Worm (Caenorhabditis elegans) whole organism, late embryonic: Measurements from ENCODE around the gene dot-1.4.

Experiments used
- C08G9.2 ChIP-seq: sonication (generic microtip); optimal IDR thresholded peaks from 2 replicates; lab custom pipeline; 2016; ENCODE audit warnings: mild to moderate bottlenecking, missing genetic modification characterization, moderate library complexity, missing compliant biosample characterization
- C38D4.7 ChIP-seq: fragments of 200-800 bp; sonication (Bioruptor generic); optimal IDR thresholded peaks from 2 replicates; lab custom pipeline; 2018; ENCODE audit warnings: mild to moderate bottlenecking, missing genetic modification characterization, moderate library complexity, missing compliant biosample characterization
- F13H6.1 ChIP-seq: sonication (generic microtip); optimal IDR thresholded peaks from 2 replicates; lab custom pipeline; 2016; ENCODE audit warnings: missing genetic modification characterization, missing compliant biosample characterization
- K02D7.2 ChIP-seq: sonication (generic microtip); optimal IDR thresholded peaks from 2 replicates; lab custom pipeline; 2017; ENCODE audit warnings: mild to moderate bottlenecking, missing genetic modification characterization, missing compliant biosample characterization
- K09A11.1 ChIP-seq: sonication (generic microtip); optimal IDR thresholded peaks from 2 replicates; lab custom pipeline; 2017; ENCODE audit warnings: antibody characterized with exemption, mild to moderate bottlenecking, missing genetic modification characterization, missing compliant biosample characterization; ENCODE audit not compliant: insufficient read depth
- Y22D7AL.16 ChIP-seq: sonication (generic microtip); optimal IDR thresholded peaks from 2 replicates; lab custom pipeline; 2016; ENCODE audit warnings: missing genetic modification characterization, missing compliant biosample characterization
- ceh-18 ChIP-seq: sonication (generic microtip); optimal IDR thresholded peaks from 2 replicates; lab custom pipeline; 2016; ENCODE audit warnings: missing genetic modification characterization, missing compliant biosample characterization
- ceh-2 ChIP-seq: sonication (generic microtip); optimal IDR thresholded peaks from 2 replicates; lab custom pipeline; 2016; ENCODE audit warnings: missing genotype, missing genetic modification characterization, missing compliant biosample characterization
- ceh-24 ChIP-seq: sonication (generic microtip); optimal IDR thresholded peaks from 2 replicates; lab custom pipeline; 2016; ENCODE audit warnings: mild to moderate bottlenecking, missing genetic modification characterization, missing compliant biosample characterization
- ceh-30 ChIP-seq: fragments of 150-350 bp; optimal IDR thresholded peaks from 2 replicates; lab custom pipeline; 2014; ENCODE audit warnings: missing biosample characterization, missing genetic modification characterization
- ceh-45 ChIP-seq: fragments of 200-800 bp; sonication (Bioruptor generic); IDR thresholded peaks from 2 replicates; pipeline ENCODE4 v1.3.6; 2022; ENCODE audit warnings: missing genetic modification reagents, missing genetic modification characterization, missing compliant biosample characterization
- ceh-6 ChIP-seq: fragments of 200-800 bp; sonication (Bioruptor generic); optimal IDR thresholded peaks from 2 replicates; lab custom pipeline; 2018; ENCODE audit warnings: mild to moderate bottlenecking, missing genetic modification characterization, missing compliant biosample characterization
- dve-1 ChIP-seq: sonication (generic microtip); optimal IDR thresholded peaks from 2 replicates; lab custom pipeline; 2017; ENCODE audit warnings: antibody characterized with exemption, mild to moderate bottlenecking, missing genetic modification characterization, missing compliant biosample characterization
- elt-2 ChIP-seq: sonication (generic microtip); optimal IDR thresholded peaks from 2 replicates; lab custom pipeline; 2016; ENCODE audit warnings: missing genetic modification reagents, missing genetic modification characterization, missing compliant biosample characterization
- elt-4 ChIP-seq: sonication (generic microtip); optimal IDR thresholded peaks from 2 replicates; lab custom pipeline; 2016; ENCODE audit warnings: missing genetic modification characterization, missing compliant biosample characterization
- eyg-1 ChIP-seq: sonication (generic microtip); optimal IDR thresholded peaks from 2 replicates; lab custom pipeline; 2016; ENCODE audit warnings: missing genotype, missing genetic modification characterization, missing compliant biosample characterization
- hlh-13 ChIP-seq: fragments of 200-800 bp; sonication (Bioruptor generic); optimal IDR thresholded peaks from 2 replicates; lab custom pipeline; 2018; ENCODE audit warnings: mild to moderate bottlenecking, missing genetic modification characterization, missing compliant biosample characterization
- hlh-15 ChIP-seq: sonication (generic microtip); optimal IDR thresholded peaks from 2 replicates; lab custom pipeline; 2016; ENCODE audit warnings: missing genetic modification characterization, missing compliant biosample characterization
- hlh-8 ChIP-seq: sonication (generic microtip); optimal IDR thresholded peaks from 2 replicates; lab custom pipeline; 2016; ENCODE audit warnings: missing genotype, missing genetic modification characterization, missing compliant biosample characterization
- madf-2 ChIP-seq: sonication (generic microtip); optimal IDR thresholded peaks from 2 replicates; lab custom pipeline; 2017; ENCODE audit warnings: missing genetic modification characterization, missing compliant biosample characterization
- mec-3 ChIP-seq: sonication (generic microtip); optimal IDR thresholded peaks from 2 replicates; lab custom pipeline; 2016; ENCODE audit warnings: borderline replicate concordance, missing genetic modification characterization, missing compliant biosample characterization
- nhr-232 ChIP-seq: sonication (generic microtip); optimal IDR thresholded peaks from 2 replicates; lab custom pipeline; 2016; ENCODE audit warnings: missing genetic modification characterization, missing compliant biosample characterization
- npax-4 ChIP-seq: sonication (generic microtip); optimal IDR thresholded peaks from 2 replicates; lab custom pipeline; 2016; ENCODE audit warnings: missing genetic modification characterization, missing compliant biosample characterization
- pag-3 ChIP-seq: sonication (generic microtip); optimal IDR thresholded peaks from 2 replicates; lab custom pipeline; 2016; ENCODE audit warnings: missing compliant biosample characterization, missing genetic modification characterization, borderline replicate concordance
- pat-9 ChIP-seq: fragments of 200-800 bp; sonication (Bioruptor generic); optimal IDR thresholded peaks from 2 replicates; lab custom pipeline; 2018; ENCODE audit warnings: mild to moderate bottlenecking, missing genetic modification characterization, moderate library complexity, missing compliant biosample characterization
- pax-1 ChIP-seq: fragments of 150-350 bp; optimal IDR thresholded peaks from 2 replicates; lab custom pipeline; 2014; ENCODE audit warnings: missing biosample characterization, missing genetic modification characterization
- pha-2 ChIP-seq: sonication (generic microtip); optimal IDR thresholded peaks from 2 replicates; lab custom pipeline; 2017; ENCODE audit warnings: mild to moderate bottlenecking, missing genetic modification characterization, missing compliant biosample characterization
- pha-4 ChIP-seq: fragments of 150-350 bp; optimal IDR thresholded peaks from 2 replicates; lab custom pipeline; 2018; ENCODE audit warnings: missing biosample characterization, missing genetic modification reagents, missing genetic modification characterization
- rnt-1 ChIP-seq: sonication (generic microtip); optimal IDR thresholded peaks from 2 replicates; lab custom pipeline; 2016; ENCODE audit warnings: missing genetic modification characterization, missing compliant biosample characterization
- syd-9 ChIP-seq: sonication (generic microtip); optimal IDR thresholded peaks from 2 replicates; lab custom pipeline; 2016; ENCODE audit warnings: mild to moderate bottlenecking, missing genetic modification characterization, moderate library complexity, missing compliant biosample characterization
- tbx-2 ChIP-seq: sonication (generic microtip); optimal IDR thresholded peaks from 2 replicates; lab custom pipeline; 2016; ENCODE audit warnings: missing genetic modification characterization, missing compliant biosample characterization
- tbx-7 ChIP-seq: sonication (generic microtip); optimal IDR thresholded peaks from 2 replicates; lab custom pipeline; 2016; ENCODE audit warnings: missing genotype, missing genetic modification characterization, missing compliant biosample characterization
- ttx-3 ChIP-seq: sonication (generic microtip); optimal IDR thresholded peaks from 2 replicates; lab custom pipeline; 2016; ENCODE audit warnings: missing genetic modification reagents, missing genetic modification characterization, missing compliant biosample characterization
- ztf-16 ChIP-seq: sonication (generic microtip); optimal IDR thresholded peaks from 2 replicates; lab custom pipeline; 2017; ENCODE audit warnings: missing genetic modification characterization, missing compliant biosample characterization

The dot-1.4 gene

DNA sequence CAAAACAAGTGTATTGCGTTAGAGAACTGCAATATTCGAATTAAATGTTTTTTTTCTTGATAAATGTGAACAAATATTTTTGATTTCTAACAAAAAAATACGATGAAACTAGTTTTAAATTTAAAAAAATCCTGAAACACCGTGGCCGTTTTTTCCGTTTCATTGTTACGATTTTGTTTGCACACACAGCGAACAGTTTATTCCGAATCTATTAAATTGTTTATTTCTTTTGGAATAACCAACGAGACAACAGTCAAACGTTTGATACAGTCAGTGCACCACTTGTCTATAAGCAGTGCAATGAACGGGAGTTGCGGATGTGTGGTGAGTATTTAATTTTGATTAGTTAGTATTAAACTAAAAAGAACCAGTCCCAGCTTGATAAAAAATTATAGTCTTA, 14.8 kb downstream of the dot-1.4 start, which contains the start of gene Y62H9A.13:
TSS of gene Y62H9A.13 (plus strand) at position 301 of the 400 bp plus-strand sequence.
- TF ChIP-seq dve-1 (no peak), ttx-3 (tag; lab: Kevin White, UChicago) (no peak), ceh-18 (tag; lab: Kevin White, UChicago) (no peak), hlh-13 (GFP tag; lab: Kevin White, UChicago) (no peak), elt-4 (no peak), K02D7.2 (tag; lab: Kevin White, UChicago) (no peak), pat-9 (tag; lab: Kevin White, UChicago) (no peak), C08G9.2 (tag; lab: Kevin White, UChicago) (no peak), C38D4.7 (GFP tag; lab: Kevin White, UChicago) (no peak)
- TF ChIP-seq, all 69 proteins: peak for 0

DNA sequence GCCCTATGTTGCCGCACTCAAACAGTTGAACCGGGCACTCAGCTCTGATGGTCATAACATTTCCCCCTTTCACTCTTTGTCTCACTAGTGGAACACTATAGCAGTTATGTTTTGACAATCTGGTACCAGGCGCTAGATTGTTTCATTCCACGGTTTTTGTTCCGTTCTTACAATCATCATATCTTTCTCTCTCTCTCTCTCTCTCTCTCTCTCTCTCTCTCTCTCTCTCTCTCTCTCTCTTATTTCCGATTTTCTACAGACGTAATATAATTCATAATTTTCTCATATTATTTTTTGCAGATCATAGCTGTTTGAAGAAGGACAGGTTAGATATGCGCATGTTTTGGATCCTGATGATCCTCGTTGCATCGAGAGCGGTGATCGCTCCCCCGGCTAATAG, 17.6 kb downstream of the dot-1.4 start, which contains the start of gene Y62H9A.12:
TSS of gene Y62H9A.12 (plus strand) at position 301 of the 400 bp plus-strand sequence.
- TF ChIP-seq pax-1 (tag; lab: Kevin White, UChicago) (no peak), ceh-45 (GFP tag; lab: Robert Waterston, UW) (no peak), pag-3 (tag; lab: Kevin White, UChicago) (no peak), ceh-2 (no peak), hlh-8 (tag; lab: Kevin White, UChicago) (no peak), pat-9 (tag; lab: Kevin White, UChicago) (no peak), ztf-16 (tag; lab: Kevin White, UChicago) (no peak), elt-2 (no peak), ceh-6 (GFP tag; lab: Kevin White, UChicago) (no peak), tbx-2 (tag; lab: Kevin White, UChicago) (no peak), tbx-7 (tag; lab: Kevin White, UChicago) (no peak), ceh-30 (tag; lab: Kevin White, UChicago) (no peak), pha-4 (tag; lab: Kevin White, UChicago) (no peak)

DNA sequence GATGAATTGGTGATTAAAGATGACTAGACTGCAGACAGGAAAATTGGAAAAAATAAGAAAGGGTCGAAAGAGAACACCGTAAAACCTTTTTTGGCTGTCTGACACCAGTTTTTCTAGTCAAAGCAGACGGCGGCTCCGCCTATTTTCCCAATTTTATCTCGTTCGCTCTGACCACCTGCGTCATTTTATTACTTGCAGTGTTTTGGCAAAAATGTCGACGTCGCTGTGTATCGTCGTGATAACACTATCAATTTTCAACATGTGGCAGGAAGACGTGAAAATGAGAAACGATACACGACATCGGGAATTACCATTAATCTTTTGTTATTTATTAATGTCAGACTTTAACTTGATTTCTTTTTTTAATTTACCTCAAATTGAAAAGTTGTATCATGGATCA, 21.4 kb downstream of the dot-1.4 start, which contains the start of gene Y62H9A.15:
TSS of gene Y62H9A.15 (minus strand) at position 100 of the 400 bp plus-strand sequence.
- TF ChIP-seq rnt-1 (no peak), madf-2 (tag; lab: Kevin White, UChicago) (no peak), elt-2 (peak; percentile 60)

DNA sequence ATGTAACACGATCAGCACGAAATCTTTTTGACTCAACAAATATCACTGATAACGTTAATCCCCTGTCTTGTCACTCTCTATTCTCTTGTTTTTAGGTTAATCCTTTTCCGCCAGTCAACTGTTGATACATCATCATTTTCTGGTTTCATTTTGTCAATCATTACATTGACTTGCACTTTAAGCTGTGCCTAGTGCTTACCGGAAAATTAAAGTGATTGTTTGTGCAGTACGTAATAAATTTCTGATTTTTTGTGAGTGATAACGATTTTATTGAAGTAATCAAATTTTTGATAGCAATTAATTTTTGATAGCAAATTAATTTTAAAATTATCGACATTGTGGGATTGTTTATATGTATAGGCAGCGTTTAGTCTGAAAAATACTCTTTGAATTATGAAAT, 22.3 kb downstream of the dot-1.4 start:
- TF ChIP-seq pha-2: no peak
- TF ChIP-seq elt-2: peak; percentile 24

DNA sequence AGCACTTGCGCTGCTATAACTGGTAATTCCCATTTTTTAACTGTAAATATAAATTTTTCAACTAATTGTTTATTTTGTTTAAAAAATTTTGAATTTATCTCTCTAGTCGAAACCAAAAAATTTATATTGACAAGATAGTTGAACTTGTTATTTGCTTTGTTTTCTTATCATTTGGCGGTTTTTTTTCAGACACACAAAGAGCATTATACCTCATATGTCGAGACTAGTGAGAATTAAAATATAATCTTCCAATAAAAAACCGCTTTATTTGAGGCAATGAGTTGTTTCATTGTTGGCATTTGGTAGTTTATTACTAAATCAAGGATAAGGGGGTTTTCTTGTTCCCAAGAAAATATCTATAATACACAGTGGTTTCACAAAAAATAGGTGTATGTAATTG, 23.2 kb downstream of the dot-1.4 start:
- no peak for TF ChIP-seq Y22D7AL.16 (tag; lab: Kevin White, UChicago)
- TF ChIP-seq ceh-18 (tag; lab: Kevin White, UChicago): no peak
- no peak for TF ChIP-seq elt-4
- TF ChIP-seq nhr-232 (tag; lab: Kevin White, UChicago): no peak

DNA sequence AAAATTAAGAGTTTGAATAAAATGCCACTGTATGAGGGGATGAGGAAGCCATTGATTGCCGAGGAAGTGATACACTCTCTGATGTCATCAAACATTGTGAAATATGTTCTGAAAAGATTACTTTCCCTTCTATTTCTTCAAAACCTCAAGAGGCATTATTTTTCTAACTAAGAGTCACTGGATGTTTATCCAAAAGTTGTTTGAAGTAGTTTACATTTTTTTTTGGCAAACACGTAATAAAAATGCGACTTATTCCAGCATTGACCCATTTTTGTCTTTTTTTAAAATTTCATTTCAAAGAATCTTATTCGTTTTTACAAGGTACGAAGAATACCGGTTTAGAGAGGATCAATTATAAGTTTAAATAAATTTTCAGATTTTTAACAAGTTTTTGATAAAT, 24.2 kb downstream of the dot-1.4 start, which contains the start of gene Y62H9A.11:
TSS of gene Y62H9A.11 (minus strand) at position 101 of the 400 bp plus-strand sequence.
- no peak for TF ChIP-seq hlh-15 (tag; lab: Kevin White, UChicago)
- no peak for TF ChIP-seq pag-3 (tag; lab: Kevin White, UChicago)
- TF ChIP-seq madf-2 (tag; lab: Kevin White, UChicago): no peak
- TF ChIP-seq ceh-24 (tag; lab: Kevin White, UChicago): no peak
- TF ChIP-seq rnt-1: no peak
- no peak for TF ChIP-seq elt-2
- TF ChIP-seq pha-2: no peak
- TF ChIP-seq pha-4 (tag; lab: Kevin White, UChicago): no peak
- TF ChIP-seq mec-3 (tag; lab: Kevin White, UChicago): no peak
- TF ChIP-seq K09A11.1 (tag; lab: Kevin White, UChicago): no peak
- TF ChIP-seq K02D7.2 (tag; lab: Kevin White, UChicago): no peak
- no peak for TF ChIP-seq eyg-1 (tag; lab: Kevin White, UChicago)
- TF ChIP-seq F13H6.1 (tag; lab: Kevin White, UChicago): no peak
- no peak for TF ChIP-seq npax-4 (tag; lab: Kevin White, UChicago)
- TF ChIP-seq syd-9 (tag; lab: Kevin White, UChicago): no peak
